Worm (Caenorhabditis elegans) whole organism, L4 larva: ENCODE results near the gene F48D6.4.
A peak's percentile ranks its signal among the peaks of the same experiment; 100 is the strongest.

Experiments
- D1046.2 ChIP-seq: fragments of 200-800 bp; sonication (Bioruptor generic); IDR thresholded peaks from 2 replicates; pipeline ENCODE4 v1.3.6; 2022; ENCODE audit warnings: missing genetic modification characterization, missing compliant biosample characterization
- F26F4.8 ChIP-seq: fragments of 200-800 bp; sonication (Bioruptor generic); conservative IDR thresholded peaks from 2 replicates; pipeline ENCODE4 v1.3.6; 2022; ENCODE audit warnings: missing genetic modification characterization, missing compliant biosample characterization
- T20F7.1 ChIP-seq: fragments of 200-800 bp; sonication (Bioruptor generic); optimal IDR thresholded peaks from 2 replicates; lab custom pipeline; 2018; ENCODE audit warnings: mild to moderate bottlenecking, missing genetic modification characterization, missing compliant biosample characterization
- Y105C5A.15 ChIP-seq: fragments of 200-800 bp; sonication (Bioruptor generic); IDR thresholded peaks from 2 replicates; pipeline ENCODE4 v1.3.6; 2022; ENCODE audit warnings: missing genetic modification characterization, missing compliant biosample characterization
- Y48G9A.11 ChIP-seq: fragments of 200-800 bp; sonication (Bioruptor generic); IDR thresholded peaks from 2 replicates; pipeline ENCODE4 v1.3.6; 2022; ENCODE audit warnings: missing genetic modification reagents, missing genetic modification characterization, missing compliant biosample characterization
- ZK337.2 ChIP-seq: fragments of 200-800 bp; sonication (Bioruptor generic); IDR thresholded peaks from 2 replicates; pipeline ENCODE4 v1.3.6; 2022; ENCODE audit warnings: missing genetic modification reagents, missing genetic modification characterization, missing compliant biosample characterization
- ZK546.5 ChIP-seq, 2 experiments: sonication (generic microtip); optimal IDR thresholded peaks; 2 replicates each; lab custom pipeline; 2017; ENCODE audit warnings: missing biosample characterization in 2 of 2, missing genetic modification characterization in 2 of 2
- ama-1 ChIP-seq: fragments of 150-350 bp; optimal IDR thresholded peaks from 2 replicates; lab custom pipeline; 2014; ENCODE audit warnings: inconsistent platforms, mixed read lengths
- attf-4 ChIP-seq: sonication (generic microtip); optimal IDR thresholded peaks from 3 replicates; lab custom pipeline; 2017; ENCODE audit warnings: missing biosample characterization, missing genetic modification characterization
- ceh-44 ChIP-seq: fragments of 200-800 bp; sonication (Bioruptor generic); IDR thresholded peaks from 2 replicates; pipeline ENCODE4 v1.3.6; 2022; ENCODE audit warnings: missing genetic modification reagents, missing genetic modification characterization, missing compliant biosample characterization
- ceh-82 ChIP-seq: sonication (generic microtip); optimal IDR thresholded peaks from 2 replicates; lab custom pipeline; 2017; ENCODE audit warnings: missing biosample characterization, missing genetic modification characterization
- cey-2 ChIP-seq: sonication (generic microtip); optimal IDR thresholded peaks from 3 replicates; lab custom pipeline; 2017; ENCODE audit warnings: missing genetic modification characterization, mild to moderate bottlenecking, missing compliant biosample characterization, antibody characterized with exemption, borderline replicate concordance; ENCODE audit not compliant: insufficient read depth
- daf-12 ChIP-seq: fragments of 150-350 bp; optimal IDR thresholded peaks from 2 replicates; lab custom pipeline; 2014; ENCODE audit warnings: missing biosample characterization, missing genetic modification reagents, missing genetic modification characterization
- daf-16 ChIP-seq, 3 experiments: sonication (generic microtip); optimal IDR thresholded peaks; 2 replicates each; lab custom pipeline; 2016 to 2017; ENCODE audit warnings: missing genetic modification characterization in 3 of 3, missing genetic modification reagents in 3 of 3, mild to moderate bottlenecking in 2 of 3, missing compliant biosample characterization in 2 of 3, missing biosample characterization in 1 of 3, moderate library complexity in 1 of 3
- daf-8 ChIP-seq: fragments of 200-800 bp; sonication (Bioruptor generic); IDR thresholded peaks from 2 replicates; pipeline ENCODE4 v1.3.6; 2022; ENCODE audit warnings: missing genetic modification characterization, missing compliant biosample characterization
- dmd-8 ChIP-seq: fragments of 200-800 bp; sonication (Bioruptor generic); IDR thresholded peaks from 2 replicates; pipeline ENCODE4 v1.3.6; 2022; ENCODE audit warnings: missing genetic modification characterization, missing compliant biosample characterization
- dmd-9 ChIP-seq: fragments of 200-800 bp; sonication (Bioruptor generic); IDR thresholded peaks from 2 replicates; pipeline ENCODE4 v1.3.6; 2022; ENCODE audit warnings: missing genetic modification reagents, missing genetic modification characterization, missing compliant biosample characterization
- dve-1 ChIP-seq: sonication (generic microtip); optimal IDR thresholded peaks from 2 replicates; lab custom pipeline; 2017; ENCODE audit warnings: antibody characterized with exemption, mild to moderate bottlenecking, missing genetic modification characterization, missing compliant biosample characterization; ENCODE audit not compliant: insufficient read depth
- egl-43 ChIP-seq: fragments of 200-800 bp; sonication (Bioruptor generic); IDR thresholded peaks from 2 replicates; pipeline ENCODE4 v1.3.6; 2022; ENCODE audit warnings: missing genetic modification reagents, missing genetic modification characterization, missing compliant biosample characterization
- fkh-10 ChIP-seq: fragments of 150-350 bp; optimal IDR thresholded peaks from 2 replicates; lab custom pipeline; 2014; ENCODE audit warnings: missing biosample characterization, missing genetic modification reagents, missing genetic modification characterization
- hif-1 ChIP-seq, 2 experiments: sonication (generic microtip); optimal IDR thresholded peaks; 2 replicates each; lab custom pipeline; 2016 to 2017; ENCODE audit warnings: missing compliant biosample characterization in 2 of 2, missing genetic modification characterization in 2 of 2, missing genetic modification reagents in 2 of 2, missing genotype in 2 of 2, mild to moderate bottlenecking in 1 of 2
- hlh-11 ChIP-seq: fragments of 200-800 bp; sonication (Bioruptor generic); optimal IDR thresholded peaks from 2 replicates; lab custom pipeline; 2018; ENCODE audit warnings: mild to moderate bottlenecking, missing genetic modification characterization, missing compliant biosample characterization
- hlh-30 ChIP-seq: sonication (generic microtip); optimal IDR thresholded peaks from 2 replicates; lab custom pipeline; 2017; ENCODE audit warnings: antibody characterized with exemption, mild to moderate bottlenecking, missing genetic modification characterization, missing compliant biosample characterization; ENCODE audit not compliant: insufficient read depth
- hmg-1.1 ChIP-seq: fragments of 200-800 bp; sonication (Bioruptor generic); IDR thresholded peaks from 2 replicates; pipeline ENCODE4 v1.3.6; 2022; ENCODE audit warnings: missing genetic modification reagents, missing genetic modification characterization, missing compliant biosample characterization
- jun-1 ChIP-seq: fragments of 150-350 bp; optimal IDR thresholded peaks from 2 replicates; lab custom pipeline; 2014; ENCODE audit warnings: missing biosample characterization, missing genetic modification reagents, missing genetic modification characterization
- lin-1 ChIP-seq: fragments of 200-800 bp; sonication (Bioruptor generic); IDR thresholded peaks from 2 replicates; pipeline ENCODE4 v1.3.6; 2022; ENCODE audit warnings: missing genetic modification reagents, missing genetic modification characterization, missing compliant biosample characterization
- lin-39 ChIP-seq: fragments of 150-350 bp; optimal IDR thresholded peaks from 2 replicates; lab custom pipeline; 2014; ENCODE audit warnings: missing biosample characterization, missing genetic modification reagents, missing genetic modification characterization
- mes-2 ChIP-seq: sonication (generic microtip); optimal IDR thresholded peaks from 2 replicates; lab custom pipeline; 2016; ENCODE audit warnings: missing genotype, mild to moderate bottlenecking, missing genetic modification characterization, missing compliant biosample characterization; ENCODE audit not compliant: poor library complexity, severe bottlenecking
- mxl-3 ChIP-seq: fragments of 200-800 bp; sonication (Bioruptor generic); optimal IDR thresholded peaks from 2 replicates; lab custom pipeline; 2018; ENCODE audit warnings: mild to moderate bottlenecking, missing genetic modification characterization, missing compliant biosample characterization
- nhr-10 ChIP-seq: fragments of 150-350 bp; optimal IDR thresholded peaks from 2 replicates; lab custom pipeline; 2014; ENCODE audit warnings: missing biosample characterization, missing genetic modification characterization
- nhr-102 ChIP-seq: sonication (generic microtip); optimal IDR thresholded peaks from 2 replicates; lab custom pipeline; 2016; ENCODE audit warnings: mild to moderate bottlenecking, missing genetic modification characterization, moderate library complexity, missing compliant biosample characterization
- nhr-237 ChIP-seq: sonication (generic microtip); optimal IDR thresholded peaks from 2 replicates; lab custom pipeline; 2017; ENCODE audit warnings: missing biosample characterization, missing genetic modification characterization
- nhr-28 ChIP-seq: fragments of 150-350 bp; optimal IDR thresholded peaks from 2 replicates; lab custom pipeline; 2014; ENCODE audit warnings: missing biosample characterization, missing genetic modification characterization
- nhr-41 ChIP-seq: fragments of 200-800 bp; sonication (Bioruptor generic); IDR thresholded peaks from 2 replicates; pipeline ENCODE4 v1.3.6; 2022; ENCODE audit warnings: missing genetic modification reagents, missing genetic modification characterization, missing compliant biosample characterization
- nhr-6 ChIP-seq: fragments of 150-350 bp; optimal IDR thresholded peaks from 2 replicates; lab custom pipeline; 2014; ENCODE audit warnings: missing biosample characterization, missing genetic modification characterization
- php-3 ChIP-seq: fragments of 200-800 bp; sonication (Bioruptor generic); IDR thresholded peaks from 2 replicates; pipeline ENCODE4 v1.3.6; 2022; ENCODE audit warnings: missing genetic modification reagents, missing genetic modification characterization, missing compliant biosample characterization
- saeg-2 ChIP-seq: fragments of 200-800 bp; sonication (Bioruptor generic); IDR thresholded peaks from 2 replicates; pipeline ENCODE4 v1.3.6; 2022; ENCODE audit warnings: missing genetic modification reagents, missing genetic modification characterization, missing compliant biosample characterization
- set-16 ChIP-seq: fragments of 200-800 bp; sonication (Bioruptor generic); IDR thresholded peaks from 2 replicates; pipeline ENCODE4 v1.3.6; 2022; ENCODE audit warnings: missing genetic modification reagents, missing genetic modification characterization, missing compliant biosample characterization
- skn-1 ChIP-seq: fragments of 150-350 bp; optimal IDR thresholded peaks from 2 replicates; lab custom pipeline; 2014; ENCODE audit warnings: missing biosample characterization, missing genetic modification characterization
- snpc-1.2 ChIP-seq: fragments of 200-800 bp; sonication (Bioruptor generic); IDR thresholded peaks from 2 replicates; pipeline ENCODE4 v1.3.6; 2022; ENCODE audit warnings: missing genetic modification reagents, missing genetic modification characterization, missing compliant biosample characterization
- spr-1 ChIP-seq: sonication (generic microtip); optimal IDR thresholded peaks from 2 replicates; lab custom pipeline; 2016; ENCODE audit warnings: mild to moderate bottlenecking, missing genetic modification characterization, missing compliant biosample characterization
- tra-1 ChIP-seq: fragments of 200-800 bp; sonication (Bioruptor generic); IDR thresholded peaks from 2 replicates; pipeline ENCODE4 v1.3.6; 2022; ENCODE audit warnings: missing genetic modification reagents, missing genetic modification characterization, missing compliant biosample characterization
- unc-130 ChIP-seq: sonication (generic microtip); optimal IDR thresholded peaks from 2 replicates; lab custom pipeline; 2016; ENCODE audit warnings: missing genetic modification reagents, missing genetic modification characterization, missing compliant biosample characterization
- unc-62 ChIP-seq, 3 experiments: fragments of 150-350 bp in 1 of 3; sonication (generic microtip); optimal IDR thresholded peaks in 2 of 3; peaks in 1 of 3; 1 replicate in 1 of 3; 2 replicates in 2 of 3; lab custom pipeline; 2014 to 2017; ENCODE audit warnings: missing biosample characterization in 3 of 3, missing genetic modification characterization in 3 of 3, missing genetic modification reagents in 3 of 3, missing genotype in 1 of 3
- vab-7 ChIP-seq: fragments of 200-800 bp; sonication (Bioruptor generic); IDR thresholded peaks from 2 replicates; pipeline ENCODE4 v1.3.6; 2022; ENCODE audit warnings: missing genetic modification reagents, missing genetic modification characterization, missing compliant biosample characterization
- zag-1 ChIP-seq: fragments of 150-350 bp; optimal IDR thresholded peaks from 2 replicates; lab custom pipeline; 2014; ENCODE audit warnings: missing biosample characterization, missing genetic modification characterization
- zip-11 ChIP-seq: fragments of 200-800 bp; sonication (Bioruptor generic); IDR thresholded peaks from 2 replicates; pipeline ENCODE4 v1.3.6; 2022; ENCODE audit warnings: missing genetic modification characterization, missing compliant biosample characterization
- ztf-7 ChIP-seq: fragments of 150-350 bp; optimal IDR thresholded peaks from 2 replicates; lab custom pipeline; 2014; ENCODE audit warnings: missing biosample characterization, missing genetic modification characterization

The F48D6.4 gene

DNA sequence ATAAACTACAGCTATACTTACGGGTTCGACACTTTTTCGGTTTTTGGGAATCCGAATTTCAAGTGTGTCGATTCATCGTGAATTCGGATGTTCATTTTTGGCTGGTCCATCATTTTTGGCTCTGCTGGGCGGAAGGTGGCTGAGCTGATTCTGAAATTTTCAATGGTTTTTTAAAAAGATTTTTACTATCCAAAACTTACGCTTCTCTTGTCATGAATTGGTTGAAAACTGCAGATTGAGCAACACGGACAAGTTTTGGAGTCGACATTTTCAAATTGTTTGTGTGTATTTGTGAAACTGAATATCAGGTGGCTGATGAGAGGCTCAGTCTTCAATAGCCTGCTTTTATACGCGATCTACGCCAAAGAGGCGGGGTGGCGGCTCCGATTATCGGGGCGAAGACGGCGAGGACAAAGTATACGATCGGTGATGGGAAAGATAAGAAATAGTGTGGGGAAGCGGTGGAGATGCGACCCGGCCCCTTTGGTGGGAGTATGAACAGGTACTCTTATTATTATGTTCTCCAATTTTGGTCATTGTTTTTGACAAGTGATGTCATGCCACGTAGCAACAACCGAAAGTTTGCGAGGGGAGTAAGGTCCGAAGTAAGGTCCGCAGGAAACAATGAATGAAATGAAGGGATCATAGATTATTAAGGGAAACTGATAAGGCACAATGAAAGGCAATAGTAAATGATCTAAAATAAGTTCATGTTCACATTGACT lies at the start of gene F48D6.4:
Gene F48D6.4, minus strand, starts transcription at position 346 of the 725 bp plus-strand sequence.
- TF ChIP-seq fkh-10 (GFP tag; lab: Kevin White, UChicago) (no peak), ZK546.5 (tag; optimal IDR thresholded peaks at IDR 0.05; lab: Kevin White, UChicago) (no peak), ceh-44 (GFP tag; lab: Robert Waterston, UW) (no peak), hlh-11 (tag; lab: Kevin White, UChicago) (peak; percentile 53), daf-12 (tag; lab: Kevin White, UChicago) (no peak), ZK337.2 (no peak), daf-8 (GFP tag; lab: Robert Waterston, UW) (no peak), nhr-10 (tag; lab: Kevin White, UChicago) (no peak), jun-1 (tag; lab: Kevin White, UChicago) (no peak), hif-1 (tag; optimal IDR thresholded peaks at IDR 0.05; lab: Kevin White, UChicago) (peak in 1 of 2 experiments; percentile 34), set-16 (GFP tag; lab: Robert Waterston, UW) (0 out of 2 replicates have a peak, but pooled peaks have one; percentile 16), dmd-8 (GFP tag; lab: Robert Waterston, UW) (no peak), Y48G9A.11 (GFP tag; lab: Robert Waterston, UW) (no peak), saeg-2 (GFP tag; lab: Robert Waterston, UW) (no peak), vab-7 (GFP tag; lab: Robert Waterston, UW) (no peak), nhr-237 (tag; lab: Kevin White, UChicago) (no peak), unc-62 (GFP tag; optimal IDR thresholded peaks at IDR 0.05 in 1 of 2; lab: Kevin White, UChicago) (peak in 1 of 2 experiments; percentile 42), unc-62 (tag; optimal IDR thresholded peaks at IDR 0.05; lab: Kevin White, UChicago) (no peak), skn-1 (no peak), ama-1 (lab: Kevin White, UChicago) (peak; percentile 85), lin-39 (no peak), cey-2 (tag; lab: Kevin White, UChicago) (no peak), lin-1 (GFP tag; lab: Robert Waterston, UW) (no peak), daf-16 (GFP tag; optimal IDR thresholded peaks at IDR 0.05; lab: Kevin White, UChicago) (no peak), daf-16 (tag; optimal IDR thresholded peaks at IDR 0.05; lab: Kevin White, UChicago) (peak; percentile 61), F26F4.8 (GFP tag; lab: Robert Waterston, UW) (no peak), attf-4 (no peak), mxl-3 (GFP tag; lab: Kevin White, UChicago) (no peak), Y105C5A.15 (GFP tag; lab: Robert Waterston, UW) (no peak), php-3 (GFP tag; lab: Robert Waterston, UW) (peak; percentile 50; the same call in 1 of the 2 replicates), spr-1 (tag; lab: Kevin White, UChicago) (no peak), nhr-41 (GFP tag; lab: Robert Waterston, UW) (no peak), unc-130 (GFP tag; lab: Kevin White, UChicago) (no peak), ztf-7 (tag; lab: Kevin White, UChicago) (no peak), egl-43 (GFP tag; lab: Robert Waterston, UW) (no peak), tra-1 (GFP tag; lab: Robert Waterston, UW) (0 out of 2 replicates have a peak, but pooled peaks have one; percentile 20), nhr-102 (tag; lab: Kevin White, UChicago) (no peak), snpc-1.2 (GFP tag; lab: Robert Waterston, UW) (no peak), nhr-6 (tag; lab: Kevin White, UChicago) (no peak), zag-1 (no peak), D1046.2 (GFP tag; lab: Robert Waterston, UW) (no peak), T20F7.1 (GFP tag; lab: Kevin White, UChicago) (no peak), hmg-1.1 (no peak), dve-1 (tag; lab: Kevin White, UChicago) (peak; percentile 56), nhr-28 (tag; lab: Kevin White, UChicago) (no peak), ceh-82 (tag; lab: Kevin White, UChicago) (no peak), mes-2 (tag; lab: Kevin White, UChicago) (peak; percentile 4), hlh-30 (tag; lab: Kevin White, UChicago) (no peak), dmd-9 (GFP tag; lab: Robert Waterston, UW) (no peak), zip-11 (no peak)
